Worm (Caenorhabditis elegans) whole organism, dauer: ENCODE results near the gene arrd-24.

Experiments
- unc-62 ChIP-seq: sonication (generic microtip); optimal IDR thresholded peaks from 2 replicates; lab custom pipeline; 2017; ENCODE audit warnings: missing biosample characterization, missing genetic modification reagents, missing genetic modification characterization

arrd-24 gene

DNA sequence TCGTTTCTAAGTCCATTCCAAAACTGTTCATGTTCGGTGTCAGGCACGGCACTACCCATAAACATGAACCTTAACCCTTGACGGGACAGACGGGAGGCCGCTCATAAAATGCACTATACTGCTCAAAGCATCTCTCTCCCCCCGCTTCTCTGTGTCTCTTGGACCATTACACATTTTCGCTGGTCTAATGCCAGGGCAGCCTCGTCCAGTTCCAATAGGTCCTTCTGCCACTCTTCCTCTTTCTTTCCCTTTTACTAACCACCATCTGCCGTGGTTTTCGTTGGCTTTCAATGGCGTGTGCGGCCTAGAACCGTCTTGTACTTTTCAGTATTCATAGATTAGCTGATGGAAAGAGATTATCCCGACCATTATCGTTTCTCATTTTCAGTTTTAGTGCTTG, 32.1 kb downstream of the arrd-24 start:
- TF ChIP-seq unc-62 (GFP tag; lab: Kevin White, UChicago): no peak

DNA sequence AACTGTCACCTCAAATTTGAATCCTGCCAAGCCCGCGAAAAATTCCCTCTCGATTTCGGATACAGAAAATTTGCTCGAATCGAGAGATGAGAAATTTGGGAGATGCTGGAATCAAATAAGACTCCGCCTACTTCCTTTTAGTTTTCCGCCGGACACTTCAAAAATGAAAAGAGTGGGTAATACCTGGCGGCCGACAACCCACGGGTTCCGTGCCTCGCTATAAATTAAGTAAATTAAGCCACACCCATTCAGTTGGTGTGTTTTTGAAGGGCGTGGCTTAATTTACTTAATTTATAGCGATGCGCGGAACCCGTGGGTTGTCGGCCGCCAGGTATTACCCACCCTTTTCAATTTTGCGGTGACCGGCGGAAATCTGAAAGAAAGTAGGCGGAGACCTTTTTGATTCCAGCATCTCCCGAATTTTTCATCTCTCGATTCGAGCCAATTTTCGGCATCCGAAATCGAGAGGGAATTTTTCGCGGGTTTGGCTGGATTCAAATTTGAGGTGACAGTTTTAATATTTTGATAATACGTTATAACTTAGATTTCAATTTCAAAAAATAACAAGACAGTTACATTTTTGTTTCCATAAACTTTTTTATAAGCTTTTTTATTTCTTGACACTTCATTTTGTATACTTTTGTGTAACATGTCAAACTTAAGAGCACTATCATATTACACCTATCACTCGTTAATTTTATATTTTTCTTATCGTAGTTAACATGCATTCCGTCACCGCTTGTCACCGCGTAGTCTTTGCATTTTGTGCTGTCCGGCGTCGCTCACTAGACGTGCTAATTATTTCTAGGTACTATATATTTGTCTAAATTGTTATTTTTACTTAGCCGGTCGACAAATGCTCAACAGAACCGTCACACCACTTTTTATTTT, 33.4 kb downstream of the arrd-24 start:
- TF ChIP-seq unc-62 (GFP tag; lab: Kevin White, UChicago): no peak

DNA sequence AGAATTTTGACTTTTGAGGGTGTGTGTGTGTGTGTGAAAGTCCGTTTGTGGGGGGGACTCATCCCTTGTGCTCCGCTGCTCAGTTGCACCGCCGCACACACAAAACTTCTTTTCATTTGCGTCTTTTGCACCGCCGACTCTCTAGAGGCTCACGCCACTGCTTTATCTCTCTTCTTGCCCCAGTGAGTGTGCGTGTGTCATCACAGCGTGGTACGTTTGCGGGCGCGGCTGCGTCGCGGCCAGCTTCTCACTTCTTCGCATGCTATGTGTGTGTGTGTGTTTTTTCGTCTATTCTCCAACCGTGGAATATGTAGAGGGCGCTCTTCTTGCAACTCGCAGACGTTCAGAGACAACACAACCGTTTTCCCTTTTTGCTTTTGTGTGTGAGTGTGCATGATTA, 34.8 kb downstream of the arrd-24 start:
- TF ChIP-seq unc-62 (GFP tag; lab: Kevin White, UChicago): no peak

DNA sequence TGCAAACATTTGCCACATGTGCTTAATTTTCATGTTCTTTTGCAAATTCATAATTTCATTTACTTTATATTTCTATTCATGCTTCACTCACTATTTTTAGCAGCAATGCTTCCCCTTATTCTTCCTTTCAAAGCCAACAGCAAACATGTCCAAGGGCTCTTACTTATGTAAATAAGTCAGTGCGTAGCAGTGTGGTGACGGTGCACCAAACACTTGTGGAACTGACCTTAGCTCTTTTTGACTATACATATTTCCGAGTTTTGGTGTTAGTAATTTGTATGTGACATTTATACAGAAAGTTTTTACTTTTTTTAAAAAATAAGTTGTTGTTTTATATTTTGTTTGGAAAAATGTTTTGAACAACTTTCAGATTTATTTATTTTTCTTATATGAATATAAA, 35.2 kb downstream of the arrd-24 start:
- no peak for TF ChIP-seq unc-62 (GFP tag; lab: Kevin White, UChicago)

DNA sequence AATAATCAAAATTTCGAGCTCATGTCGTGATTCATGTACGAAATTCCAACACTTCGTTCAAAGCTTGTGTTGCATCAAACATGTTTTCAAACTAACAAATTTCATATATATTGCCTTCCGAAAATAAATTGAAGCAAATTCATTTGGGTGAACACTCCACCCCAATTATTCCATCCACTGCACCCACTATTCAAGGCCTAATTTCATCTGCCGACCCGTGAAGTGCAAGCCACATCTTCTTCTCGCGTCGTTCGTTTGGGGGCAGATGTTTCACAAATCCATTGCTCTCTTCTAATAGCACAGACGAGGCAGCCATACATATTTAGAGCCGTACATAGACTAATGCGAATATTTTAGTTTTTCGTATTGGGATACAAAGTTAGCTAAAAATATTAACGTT, 36.1 kb downstream of the arrd-24 start:
- TF ChIP-seq unc-62 (GFP tag; lab: Kevin White, UChicago): no peak

DNA sequence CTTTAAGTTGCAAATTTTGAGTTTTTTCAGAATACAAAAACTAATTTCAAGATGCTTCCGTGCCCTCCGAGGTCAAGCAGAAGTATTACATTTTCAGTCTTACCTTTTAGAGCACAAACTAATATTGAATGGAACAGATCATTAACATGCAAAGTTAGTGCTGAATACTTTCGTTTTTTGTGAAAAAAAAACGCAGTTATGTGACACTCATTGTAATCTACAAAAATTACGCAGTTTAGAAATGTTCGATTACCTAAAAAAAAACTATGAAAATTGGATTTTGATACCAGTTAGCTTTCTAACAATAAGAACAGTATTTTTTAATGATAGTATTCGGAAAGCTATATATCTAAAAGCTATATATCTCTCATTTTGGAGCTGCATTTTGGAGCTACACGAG, 38.5 kb downstream of the arrd-24 start:
- TF ChIP-seq unc-62 (GFP tag; lab: Kevin White, UChicago): no peak

DNA sequence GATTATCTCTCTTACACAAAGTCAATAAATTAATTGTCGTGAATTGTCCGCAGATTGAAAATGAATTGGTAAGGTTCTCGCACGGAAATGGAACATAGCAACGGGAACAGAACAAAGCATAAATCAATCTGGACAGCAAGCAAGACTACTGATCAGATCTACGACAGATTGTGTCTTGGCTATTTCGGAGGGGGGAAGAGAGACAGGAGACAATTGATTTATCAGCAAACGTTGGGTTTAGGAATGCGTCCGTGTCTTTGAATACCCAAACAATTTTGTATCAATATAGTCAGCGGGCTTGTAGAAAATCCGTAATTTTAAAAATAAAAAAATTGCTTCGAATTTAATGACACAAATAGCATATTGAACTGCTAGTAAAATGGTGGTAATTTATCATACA, 39.0 kb downstream of the arrd-24 start:
- no peak for TF ChIP-seq unc-62 (GFP tag; lab: Kevin White, UChicago)

DNA sequence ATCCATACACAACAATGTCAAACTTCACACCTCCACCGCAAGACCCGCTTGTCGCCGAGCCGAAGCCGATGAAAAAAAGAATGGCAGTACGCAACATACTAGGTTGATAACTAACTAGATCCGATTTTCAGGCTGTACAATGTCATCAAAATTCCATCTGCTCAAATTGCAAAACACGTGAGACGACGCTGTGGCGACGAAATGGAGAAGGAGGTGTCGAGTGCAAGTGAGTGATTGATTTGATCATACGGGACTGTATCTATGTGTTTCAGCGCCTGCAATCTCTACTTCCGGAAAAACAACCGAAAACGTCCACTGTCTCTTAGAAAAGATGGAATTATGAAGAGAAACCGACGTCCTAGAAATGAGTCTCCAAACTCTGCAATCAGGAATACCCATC, 40.0 kb downstream of the arrd-24 start:
- no peak for TF ChIP-seq unc-62 (GFP tag; lab: Kevin White, UChicago)

DNA sequence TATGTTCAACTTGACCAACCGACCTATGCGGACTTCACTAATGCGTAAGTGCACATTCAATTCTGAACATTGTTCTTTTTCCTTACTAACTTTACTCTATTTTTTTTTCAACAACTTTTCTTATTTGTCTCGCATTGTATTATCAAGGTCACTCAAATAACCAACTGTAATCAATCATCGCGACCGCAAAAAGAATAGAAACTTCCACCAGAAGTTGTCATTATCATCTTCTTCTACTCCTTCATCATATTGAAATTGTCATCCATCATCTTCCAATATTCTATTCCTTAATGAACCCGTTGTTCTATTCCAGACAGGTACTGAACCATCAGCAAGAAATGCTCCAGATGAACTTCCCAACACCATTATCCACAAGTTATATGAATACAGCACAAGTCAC, 40.9 kb downstream of the arrd-24 start:
- no peak for TF ChIP-seq unc-62 (GFP tag; lab: Kevin White, UChicago)

DNA sequence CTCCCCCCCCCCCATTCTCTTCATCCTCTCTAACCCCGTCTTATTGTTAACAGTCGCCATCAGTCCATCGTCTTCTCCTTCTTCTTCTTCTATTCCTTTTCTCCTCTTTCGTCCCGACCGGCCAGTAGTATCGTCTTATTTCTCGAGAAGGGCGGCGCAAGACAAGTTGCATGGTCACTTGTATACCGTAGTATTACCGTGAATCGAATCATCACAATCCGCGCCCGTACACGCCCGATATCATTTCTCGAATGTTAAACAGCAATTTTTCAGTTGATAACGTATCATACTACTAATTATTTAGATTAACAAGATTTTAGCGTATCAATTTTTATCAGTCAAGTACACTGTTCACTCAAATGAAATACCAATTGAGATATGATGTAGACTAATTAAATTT, 42.4 kb downstream of the arrd-24 start:
- no peak for TF ChIP-seq unc-62 (GFP tag; lab: Kevin White, UChicago)

DNA sequence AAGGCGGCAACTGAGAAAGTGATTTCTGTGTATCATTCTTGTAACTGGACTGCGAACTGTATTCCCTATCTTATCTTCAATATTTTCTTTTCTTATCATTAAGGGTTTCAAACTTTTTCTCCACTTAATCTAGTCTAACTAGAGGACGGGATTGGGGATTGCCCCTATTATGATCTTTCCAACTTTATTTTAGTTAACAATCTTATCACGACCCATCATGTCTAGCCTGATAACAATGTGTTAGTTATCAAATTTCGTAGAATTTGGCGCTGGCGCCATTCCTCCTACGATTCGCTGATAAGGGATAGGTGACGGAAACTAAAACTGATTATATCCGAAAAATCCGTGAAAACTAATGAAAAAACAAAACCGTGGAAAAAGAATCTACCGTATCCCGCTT, 43.0 kb downstream of the arrd-24 start:
- TF ChIP-seq unc-62 (GFP tag; lab: Kevin White, UChicago): no peak

DNA sequence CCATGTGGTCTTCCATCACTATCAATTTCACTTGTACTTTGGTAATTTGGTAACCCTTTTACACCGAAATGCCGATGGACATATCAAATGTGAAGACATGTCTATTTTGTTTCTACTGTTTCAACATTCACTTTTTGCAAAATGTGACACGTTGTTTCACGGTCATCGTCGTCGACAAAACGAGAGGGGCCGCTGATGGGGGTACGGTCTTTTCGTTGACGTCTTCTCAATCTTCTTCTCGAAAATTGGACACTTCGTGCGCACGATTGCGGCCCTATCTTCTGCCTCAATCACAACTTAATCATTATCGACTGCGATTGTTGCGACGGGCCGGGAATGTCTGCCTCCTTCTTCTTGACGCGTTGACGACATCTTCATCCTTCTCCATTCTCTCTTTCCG, 43.6 kb downstream of the arrd-24 start:
- TF ChIP-seq unc-62 (GFP tag; lab: Kevin White, UChicago): no peak

DNA sequence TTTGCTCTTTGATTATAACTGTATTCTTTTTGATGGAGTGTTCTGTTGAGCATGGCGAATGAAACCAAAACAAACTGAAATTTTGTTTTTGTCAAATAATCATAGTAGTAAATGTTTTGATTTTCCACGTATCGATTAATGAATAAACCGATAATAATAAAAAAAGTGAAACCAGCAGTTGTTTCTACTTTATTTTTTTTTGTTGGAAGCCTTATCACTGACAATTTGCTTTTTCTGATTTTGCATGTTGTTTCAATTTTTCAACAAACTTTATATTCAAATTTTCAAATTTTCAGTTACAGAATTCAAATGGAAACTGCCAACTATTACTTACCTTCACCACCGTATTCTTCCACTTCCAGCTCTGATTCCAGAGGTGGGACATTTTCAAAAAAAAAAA, 45.7 kb downstream of the arrd-24 start, which contains the start of gene elt-3:
Gene elt-3 (plus strand): TSS at position 301 of the 400 bp plus-strand sequence.
- no peak for TF ChIP-seq unc-62 (GFP tag; lab: Kevin White, UChicago)

DNA sequence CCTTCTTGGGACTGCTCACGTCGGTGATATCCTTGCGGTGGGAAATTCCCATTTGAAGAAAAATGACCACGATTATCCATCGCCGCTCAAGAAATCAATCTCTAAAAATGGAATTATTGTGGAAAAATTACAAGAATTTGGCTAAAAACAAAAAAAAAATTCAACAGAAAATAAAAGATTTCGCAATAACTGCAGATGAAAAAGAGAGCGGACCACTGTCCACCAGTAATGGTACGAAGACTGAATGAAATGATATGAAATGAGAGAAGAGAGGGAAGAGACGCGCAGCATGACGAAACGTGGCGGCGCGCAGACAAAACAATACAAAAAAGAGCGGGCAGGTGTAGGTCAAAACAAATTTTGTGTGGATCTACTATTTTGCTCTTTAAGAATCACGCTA, 50.8 kb downstream of the arrd-24 start, which contains the start of gene meg-1:
Gene meg-1 (minus strand): TSS at position 101 of the 400 bp plus-strand sequence.
- no peak for TF ChIP-seq unc-62 (GFP tag; lab: Kevin White, UChicago)
